Worm (Caenorhabditis elegans): ENCODE measurements around the gene prp-18.

- TF ChIP-seq gmeb-1 (tag; optimal IDR thresholded peaks at IDR 0.05) (peak; percentile 32), nhr-12 (tag; optimal IDR thresholded peaks at IDR 0.05) (no peak), mdl-1 (tag; optimal IDR thresholded peaks at IDR 0.05) (no peak), mab-5 (tag; optimal IDR thresholded peaks at IDR 0.05) (no peak), unc-39 (tag; optimal IDR thresholded peaks at IDR 0.05) (no peak), fos-1 (tag; optimal IDR thresholded peaks at IDR 0.05) (peak; percentile 2), zag-1 (tag; optimal IDR thresholded peaks at IDR 0.05) (no peak)
Measured at ce11 chrIV:9857952-9858488, 26.2 kb downstream of the prp-18 start, which contains the start of gene npp-1.
